Fruit fly (Drosophila melanogaster): ENCODE results near the gene Gal.

The Gal gene

dm6 chr2L:5972005-5972404 lies 34.6 kb downstream of the Gal start (continued):
- TF ChIP-seq CG4730 (GFP tag; IDR thresholded peaks at IDR 0.05) (0 out of 2 replicates have a peak, but pooled peaks have one; percentile 10), CG10366 (GFP tag; IDR thresholded peaks at IDR 0.05) (peak; percentile 50), E2f2 (GFP tag; IDR thresholded peaks at IDR 0.05) (peak; percentile 36; the same call in 1 of the 2 replicates), mld (GFP tag; IDR thresholded peaks at IDR 0.05; ENCODE audit: partially characterized antibody) (no peak), nerfin-1 (tag; optimal IDR thresholded peaks at IDR 0.05) (no peak), Drgx (GFP tag; IDR thresholded peaks at IDR 0.05) (no peak), CG9932 (GFP tag; IDR thresholded peaks at IDR 0.05) (peak; percentile 57), Mad (GFP tag; optimal IDR thresholded peaks at IDR 0.05) (peak; percentile 9), CG9609 (GFP tag; optimal IDR thresholded peaks at IDR 0.05) (peak; percentile 20), Dek (tag; optimal IDR thresholded peaks at IDR 0.05) (peak; percentile 12), Atf6 (GFP tag; IDR thresholded peaks at IDR 0.05) (peak; percentile 65), dpn (GFP tag; optimal IDR thresholded peaks at IDR 0.05) (peak; percentile 3 to 9), Dad (GFP tag; optimal IDR thresholded peaks at IDR 0.05) (peak; percentile 25), CG4820 (GFP tag; optimal IDR thresholded peaks at IDR 0.05) (peak; percentile 2), prd (optimal IDR thresholded peaks at IDR 0.05) (no peak), prd (GFP tag; IDR thresholded peaks at IDR 0.05) (peak; percentile 61), bab2 (GFP tag; optimal IDR thresholded peaks at IDR 0.05) (peak; percentile 14), row (GFP tag; IDR thresholded peaks at IDR 0.05) (peak; percentile 84), HLHmδ (GFP tag; optimal IDR thresholded peaks at IDR 0.05) (no peak), pan (optimal IDR thresholded peaks at IDR 0.05) (no peak), pan (GFP tag; optimal IDR thresholded peaks at IDR 0.05 in 1 of 2, IDR thresholded peaks at IDR 0.05 in 1 of 2) (peak in 1 of 2 experiments; percentile 17), seq (GFP tag; IDR thresholded peaks at IDR 0.05) (peak; percentile 63), nom (GFP tag; optimal IDR thresholded peaks at IDR 0.05) (no peak), CHES-1-like (GFP tag; optimal IDR thresholded peaks at IDR 0.05) (no peak), lmd (GFP tag; IDR thresholded peaks at IDR 0.05) (peak; percentile 77), bcd (GFP tag; optimal IDR thresholded peaks at IDR 0.05) (peak; percentile 29), ATbp (GFP tag; optimal IDR thresholded peaks at IDR 0.05) (peak; percentile 27), CG11696 (GFP tag; IDR thresholded peaks at IDR 0.05) (peak; percentile 53; the same call in 1 of the 2 replicates), Blimp-1 (GFP tag; optimal IDR thresholded peaks at IDR 0.05) (peak; percentile 43), CG11247 (GFP tag; IDR thresholded peaks at IDR 0.05) (peak; percentile 41; the same call in 1 of the 2 replicates), E2f1 (GFP tag; IDR thresholded peaks at IDR 0.05) (peak; percentile 38; the same call in 1 of the 2 replicates), CG11560 (tag; IDR thresholded peaks at IDR 0.05) (0 out of 3 replicates have a peak, but pooled peaks have one; percentile 31), chn (GFP tag; optimal IDR thresholded peaks at IDR 0.05) (peak; percentile 5), so (GFP tag; IDR thresholded peaks at IDR 0.05) (peak; percentile 73; the same call in 2 of the 3 replicates), salm (tag; optimal IDR thresholded peaks at IDR 0.05) (no peak), Xbp1 (GFP tag; optimal IDR thresholded peaks at IDR 0.05) (peak; percentile 53), CG10267 (tag; optimal IDR thresholded peaks at IDR 0.05) (no peak), az2 (GFP tag; optimal IDR thresholded peaks at IDR 0.05) (peak; percentile 16), CG8290 (GFP tag; optimal IDR thresholded peaks at IDR 0.05) (no peak), CG8290 (tag; optimal IDR thresholded peaks at IDR 0.05) (peak in 1 of 2 experiments; percentile 60), Vsx1 (GFP tag; optimal IDR thresholded peaks at IDR 0.05) (no peak), CG16863 (GFP tag; optimal IDR thresholded peaks at IDR 0.05) (peak; percentile 16), CG13624 (GFP tag; optimal IDR thresholded peaks at IDR 0.05) (peak; percentile 8), CG17328 (GFP tag; IDR thresholded peaks at IDR 0.05) (peak; percentile 41; the same call in 1 of the 2 replicates), ranshi (GFP tag; IDR thresholded peaks at IDR 0.05) (peak; percentile 45; the same call in 1 of the 2 replicates), danr (GFP tag; IDR thresholded peaks at IDR 0.05) (peak; percentile 22; the same call in 1 of the 2 replicates), sob (GFP tag; IDR thresholded peaks at IDR 0.05) (peak; percentile 67), sug (tag; optimal IDR thresholded peaks at IDR 0.05) (peak; percentile 17), CG1603 (tag; optimal IDR thresholded peaks at IDR 0.05) (peak; percentile 62), ewg (GFP tag; optimal IDR thresholded peaks at IDR 0.05) (peak; percentile 14), Dip3 (GFP tag; optimal IDR thresholded peaks at IDR 0.05) (no peak), CG6813 (GFP tag; optimal IDR thresholded peaks at IDR 0.05) (no peak)

Measured in whole organism, embryonic.